Worm (Caenorhabditis elegans): ENCODE results near the gene abts-3.

DNA sequence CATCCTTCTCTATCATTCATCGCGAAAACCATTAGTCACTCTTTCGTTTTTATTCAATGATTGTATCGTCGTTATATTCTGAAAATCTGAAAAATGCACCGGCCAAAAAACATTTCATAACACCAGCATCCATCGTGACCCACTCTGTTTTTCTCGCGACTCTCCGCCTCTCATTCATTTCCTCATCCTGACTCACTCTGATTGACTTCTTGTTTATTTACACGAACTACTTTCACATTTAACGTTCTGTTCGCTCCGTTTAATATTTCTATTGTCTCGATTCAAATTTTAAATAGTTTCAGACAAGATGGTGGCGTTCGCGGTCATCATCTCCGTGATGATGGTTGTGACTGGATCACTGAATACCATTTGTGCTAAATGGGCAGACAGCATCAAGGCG, 9.2 kb upstream of the abts-3 start, which contains the start of gene C29H12.2:
- TF ChIP-seq odd-2 (tag; optimal IDR thresholded peaks at IDR 0.05) (no peak), pqm-1 (tag; optimal IDR thresholded peaks at IDR 0.05) (no peak), fax-1 (tag; optimal IDR thresholded peaks at IDR 0.05) (no peak), hlh-30 (tag; optimal IDR thresholded peaks at IDR 0.05; ENCODE audit: insufficient read depth) (no peak), fkh-10 (GFP tag; optimal IDR thresholded peaks at IDR 0.05) (no peak), eyg-1 (tag; optimal IDR thresholded peaks at IDR 0.05) (no peak), ceh-48 (tag; optimal IDR thresholded peaks at IDR 0.05) (no peak), nfya-1 (tag; optimal IDR thresholded peaks at IDR 0.05) (no peak), pha-2 (tag; optimal IDR thresholded peaks at IDR 0.05) (no peak)

All from whole organism, late embryonic.